Fruit fly (Drosophila melanogaster): ENCODE results near the gene CG42714.

The CG42714 gene

DNA sequence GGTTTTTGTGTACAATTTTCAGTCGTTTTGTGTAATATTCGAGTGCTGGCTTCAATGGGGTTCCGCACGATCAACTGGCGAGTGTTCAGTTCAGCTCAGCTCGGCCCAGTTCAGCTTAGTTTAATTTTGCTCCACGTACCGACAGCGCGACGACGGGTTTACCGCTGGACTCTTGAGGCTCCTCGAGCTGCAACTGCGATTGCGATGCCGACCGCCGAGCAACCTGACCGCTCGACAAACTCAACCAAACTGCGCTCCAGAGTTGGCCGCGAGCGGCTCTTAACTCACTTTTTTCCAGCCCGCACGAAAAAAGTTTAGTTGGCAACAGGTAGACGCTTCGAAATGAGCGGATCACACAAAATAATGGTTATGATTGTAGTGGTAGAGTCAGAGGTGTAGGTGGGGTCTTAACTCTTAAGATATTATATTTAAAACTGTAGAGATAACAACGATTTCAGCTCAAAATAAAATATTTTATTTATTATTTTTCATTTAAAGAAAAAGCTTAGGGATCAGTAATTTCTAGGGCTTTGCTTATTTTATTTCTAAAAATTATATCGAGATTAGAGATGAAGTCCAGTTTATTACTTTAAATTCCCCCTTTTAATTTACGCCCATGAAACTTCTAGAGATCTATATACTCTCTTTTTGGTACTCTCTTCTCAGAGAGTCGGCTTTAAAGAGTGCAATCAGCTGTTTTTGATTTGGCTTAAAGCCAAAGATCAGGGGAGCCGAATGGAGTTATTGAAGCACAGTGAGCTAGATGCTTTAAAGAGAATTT is 22.7 kb upstream of the CG42714 start, which contains the start of gene Best2 (continued):
- TF ChIP-seq sqz (GFP tag; optimal IDR thresholded peaks at IDR 0.05) = peak; percentile 72
- TF ChIP-seq CG32767 (GFP tag; IDR thresholded peaks at IDR 0.05) = peak; percentile 88
- TF ChIP-seq chinmo (GFP tag; IDR thresholded peaks at IDR 0.05; ENCODE audit: partially characterized antibody) = peak; percentile 78; the same call in 3 of the 4 replicates
- peak; percentile 91 for TF ChIP-seq Aef1 (GFP tag; IDR thresholded peaks at IDR 0.05)
- peak; percentile 76 for TF ChIP-seq gt (GFP tag; IDR thresholded peaks at IDR 0.05)
- TF ChIP-seq CG11696 (GFP tag; IDR thresholded peaks at IDR 0.05) = peak; percentile 63; the same call in 1 of the 2 replicates
- peak; percentile 62 for TF ChIP-seq salm (tag; optimal IDR thresholded peaks at IDR 0.05)
- peak; percentile 70 to 73 for TF ChIP-seq Pdp1 (GFP tag; optimal IDR thresholded peaks at IDR 0.05)
- TF ChIP-seq bcd (GFP tag; optimal IDR thresholded peaks at IDR 0.05) = peak; percentile 87
- TF ChIP-seq CG13123 (GFP tag; optimal IDR thresholded peaks at IDR 0.05) = peak; percentile 10
- peak; percentile 88 for TF ChIP-seq otp (GFP tag; IDR thresholded peaks at IDR 0.05)
- TF ChIP-seq ab (GFP tag; optimal IDR thresholded peaks at IDR 0.05) = no peak
- TF ChIP-seq ssp (GFP tag; IDR thresholded peaks at IDR 0.05) = peak; percentile 84
- TF ChIP-seq CG12236 (GFP tag; optimal IDR thresholded peaks at IDR 0.05) = no peak
- TF ChIP-seq CG2116 (GFP tag; optimal IDR thresholded peaks at IDR 0.05) = peak; percentile 50
- peak; percentile 72 for TF ChIP-seq CG13894 (tag; optimal IDR thresholded peaks at IDR 0.05)
- TF ChIP-seq CHES-1-like (GFP tag; optimal IDR thresholded peaks at IDR 0.05) = peak; percentile 82
- peak; percentile 73 for TF ChIP-seq bab2 (GFP tag; optimal IDR thresholded peaks at IDR 0.05)
- TF ChIP-seq Fer3 (tag; optimal IDR thresholded peaks at IDR 0.05) = peak; percentile 83
- peak; percentile 90 for TF ChIP-seq Oli (tag; optimal IDR thresholded peaks at IDR 0.05)
- peak; percentile 54 for TF ChIP-seq jumu (GFP tag; optimal IDR thresholded peaks at IDR 0.05)
- no peak for TF ChIP-seq repo (GFP tag; optimal IDR thresholded peaks at IDR 0.05)
- peak; percentile 85 for TF ChIP-seq az2 (GFP tag; optimal IDR thresholded peaks at IDR 0.05)
- peak; percentile 32 for TF ChIP-seq jing (GFP tag; optimal IDR thresholded peaks at IDR 0.05)
- peak; percentile 84 for TF ChIP-seq CG10267 (tag; optimal IDR thresholded peaks at IDR 0.05)
- peak; percentile 93 for TF ChIP-seq CG11695 (GFP tag; IDR thresholded peaks at IDR 0.05)
- TF ChIP-seq Abd-B (GFP tag; optimal IDR thresholded peaks at IDR 0.05) = peak; percentile 81
- TF ChIP-seq CG6272 (GFP tag; IDR thresholded peaks at IDR 0.05) = peak; percentile 94
- TF ChIP-seq hkb (optimal IDR thresholded peaks at IDR 0.05) = no peak
- peak; percentile 96 for TF ChIP-seq hkb (GFP tag; IDR thresholded peaks at IDR 0.05)
- no peak for TF ChIP-seq hth (optimal IDR thresholded peaks at IDR 0.05)
- TF ChIP-seq CG11085 (GFP tag; IDR thresholded peaks at IDR 0.05) = peak; percentile 75
- TF ChIP-seq CG4820 (GFP tag; optimal IDR thresholded peaks at IDR 0.05) = peak; percentile 76
- no peak for TF ChIP-seq D (optimal IDR thresholded peaks at IDR 0.05)
- peak; percentile 77 for TF ChIP-seq D (GFP tag; optimal IDR thresholded peaks at IDR 0.05)
- TF ChIP-seq sima (GFP tag; optimal IDR thresholded peaks at IDR 0.05) = peak; percentile 9
- TF ChIP-seq CoRest (tag; optimal IDR thresholded peaks at IDR 0.05) = peak; percentile 94
- no peak for TF ChIP-seq bigmax (GFP tag; optimal IDR thresholded peaks at IDR 0.05)
- peak; percentile 44 for TF ChIP-seq CG15514 (GFP tag; optimal IDR thresholded peaks at IDR 0.05)
- TF ChIP-seq CG30431 (GFP tag; optimal IDR thresholded peaks at IDR 0.05) = peak; percentile 54
- TF ChIP-seq phol (tag; optimal IDR thresholded peaks at IDR 0.05) = peak; percentile 87
- no peak for TF ChIP-seq CG7745 (tag; optimal IDR thresholded peaks at IDR 0.05)
- peak; percentile 82 for TF ChIP-seq odd (GFP tag; optimal IDR thresholded peaks at IDR 0.05)
- peak; percentile 46 for TF ChIP-seq CG10274 (GFP tag; optimal IDR thresholded peaks at IDR 0.05)
- no peak for TF ChIP-seq yki (optimal IDR thresholded peaks at IDR 0.05)
- peak; percentile 82 for TF ChIP-seq Xbp1 (GFP tag; optimal IDR thresholded peaks at IDR 0.05)
- no peak for TF ChIP-seq pzg (GFP tag; optimal IDR thresholded peaks at IDR 0.05)
- peak; percentile 72 for TF ChIP-seq CG8944 (GFP tag; optimal IDR thresholded peaks at IDR 0.05)
- peak; percentile 90 for TF ChIP-seq so (GFP tag; IDR thresholded peaks at IDR 0.05)
- TF ChIP-seq CG3726 (GFP tag; IDR thresholded peaks at IDR 0.05) = peak; percentile 54; the same call in 1 of the 3 replicates
